Worm (Caenorhabditis elegans) whole organism, L2 larva: ENCODE results near the gene pals-32.

Experiments
- Y55F3AM.14 ChIP-seq: fragments of 200-800 bp; sonication (Bioruptor generic); optimal IDR thresholded peaks from 2 replicates; lab custom pipeline; 2018; ENCODE audit warnings: mild to moderate bottlenecking, missing genetic modification characterization, missing compliant biosample characterization
- ZK546.5 ChIP-seq: sonication (generic microtip); optimal IDR thresholded peaks from 2 replicates; lab custom pipeline; 2017; ENCODE audit warnings: missing biosample characterization, missing genetic modification characterization
- ama-1 ChIP-seq: fragments of 150-350 bp; optimal IDR thresholded peaks from 2 replicates; lab custom pipeline; 2018; ENCODE audit warnings: inconsistent platforms
- blmp-1 ChIP-seq: sonication (generic microtip); optimal IDR thresholded peaks from 2 replicates; lab custom pipeline; 2017; ENCODE audit warnings: missing genetic modification characterization, mild to moderate bottlenecking, missing compliant biosample characterization, antibody characterized with exemption, moderate library complexity; ENCODE audit not compliant: insufficient read depth
- ceh-16 ChIP-seq: fragments of 150-350 bp; optimal IDR thresholded peaks from 2 replicates; lab custom pipeline; 2014; ENCODE audit warnings: missing biosample characterization, missing genetic modification characterization
- lin-13 ChIP-seq: fragments of 150-350 bp; optimal IDR thresholded peaks from 2 replicates; lab custom pipeline; 2014; ENCODE audit warnings: missing biosample characterization, missing genetic modification reagents, missing genetic modification characterization
- mbf-1 ChIP-seq: sonication (generic microtip); optimal IDR thresholded peaks from 2 replicates; lab custom pipeline; 2017; ENCODE audit warnings: missing biosample characterization, missing genetic modification characterization
- mdl-1 ChIP-seq, 2 experiments: fragments of 150-350 bp in 1 of 2; sonication (generic microtip) in 1 of 2; optimal IDR thresholded peaks; 2 replicates each; lab custom pipeline; 2017; ENCODE audit warnings: missing biosample characterization in 2 of 2, missing genetic modification characterization in 2 of 2
- nhr-10 ChIP-seq: sonication (generic microtip); optimal IDR thresholded peaks from 2 replicates; lab custom pipeline; 2017; ENCODE audit warnings: missing biosample characterization, missing genetic modification characterization
- nhr-6 ChIP-seq: fragments of 150-350 bp; optimal IDR thresholded peaks from 2 replicates; lab custom pipeline; 2014; ENCODE audit warnings: missing biosample characterization, missing genetic modification characterization
- nhr-77 ChIP-seq: fragments of 150-350 bp; optimal IDR thresholded peaks from 2 replicates; lab custom pipeline; 2014; ENCODE audit warnings: missing biosample characterization, missing genetic modification characterization
- peb-1 ChIP-seq: fragments of 150-350 bp; optimal IDR thresholded peaks from 2 replicates; lab custom pipeline; 2014; ENCODE audit warnings: missing biosample characterization, missing genetic modification characterization
- sem-4 ChIP-seq: fragments of 150-350 bp; optimal IDR thresholded peaks from 2 replicates; lab custom pipeline; 2014; ENCODE audit warnings: missing biosample characterization, missing genetic modification reagents, missing genetic modification characterization
- zag-1 ChIP-seq: fragments of 150-350 bp; optimal IDR thresholded peaks from 2 replicates; lab custom pipeline; 2014; ENCODE audit warnings: missing biosample characterization, missing genetic modification characterization
- ztf-1 ChIP-seq: fragments of 200-800 bp; sonication (Bioruptor generic); conservative IDR thresholded peaks from 2 replicates; pipeline ENCODE4 v1.3.6; 2022; ENCODE audit warnings: missing genetic modification characterization, missing compliant biosample characterization
- ztf-11 ChIP-seq: sonication (generic microtip); optimal IDR thresholded peaks from 2 replicates; lab custom pipeline; 2017; ENCODE audit warnings: missing biosample characterization, missing genetic modification characterization

pals-32 gene

ce11 chrV:2945602-2946001 is 49.2 kb downstream of the pals-32 start, which contains the start of gene srh-87:
TSS of gene srh-87 (minus strand) at chrV:2945702.
- TF ChIP-seq mbf-1 (tag; lab: Kevin White, UChicago) (no peak), zag-1 (tag; lab: Kevin White, UChicago) (no peak), sem-4 (tag; lab: Kevin White, UChicago) (no peak), lin-13 (GFP tag; lab: Kevin White, UChicago) (no peak), mdl-1 (tag; optimal IDR thresholded peaks at IDR 0.05; lab: Kevin White, UChicago) (no peak), Y55F3AM.14 (GFP tag; lab: Kevin White, UChicago) (no peak), ama-1 (lab: Kevin White, UChicago) (no peak), nhr-10 (no peak), peb-1 (no peak), ztf-1 (no peak), blmp-1 (tag; lab: Kevin White, UChicago) (no peak), ZK546.5 (tag; lab: Kevin White, UChicago) (no peak), ceh-16 (tag; lab: Kevin White, UChicago) (no peak), ztf-11 (no peak), nhr-6 (tag; lab: Kevin White, UChicago) (no peak), nhr-77 (no peak)
- TF ChIP-seq, all 48 proteins: peak for 0
